Worm (Caenorhabditis elegans) whole organism, late embryonic: ENCODE data around the gene hil-6.

Experiments used
- C08G9.2 ChIP-seq: sonication (generic microtip); optimal IDR thresholded peaks from 2 replicates; lab custom pipeline; 2016; ENCODE audit warnings: mild to moderate bottlenecking, missing genetic modification characterization, moderate library complexity, missing compliant biosample characterization
- F13H6.1 ChIP-seq: sonication (generic microtip); optimal IDR thresholded peaks from 2 replicates; lab custom pipeline; 2016; ENCODE audit warnings: missing genetic modification characterization, missing compliant biosample characterization
- K02D7.2 ChIP-seq: sonication (generic microtip); optimal IDR thresholded peaks from 2 replicates; lab custom pipeline; 2017; ENCODE audit warnings: mild to moderate bottlenecking, missing genetic modification characterization, missing compliant biosample characterization
- Y22D7AL.16 ChIP-seq: sonication (generic microtip); optimal IDR thresholded peaks from 2 replicates; lab custom pipeline; 2016; ENCODE audit warnings: missing genetic modification characterization, missing compliant biosample characterization
- ahr-1 ChIP-seq: sonication (generic microtip); optimal IDR thresholded peaks from 2 replicates; lab custom pipeline; 2016; ENCODE audit warnings: missing genetic modification characterization, missing compliant biosample characterization
- ceh-14 ChIP-seq: sonication (generic microtip); optimal IDR thresholded peaks from 2 replicates; lab custom pipeline; 2016; ENCODE audit warnings: missing genotype, missing genetic modification characterization, missing compliant biosample characterization
- ceh-18 ChIP-seq: sonication (generic microtip); optimal IDR thresholded peaks from 2 replicates; lab custom pipeline; 2016; ENCODE audit warnings: missing genetic modification characterization, missing compliant biosample characterization
- ceh-19 ChIP-seq: fragments of 200-800 bp; sonication (Bioruptor generic); optimal IDR thresholded peaks from 2 replicates; lab custom pipeline; 2018; ENCODE audit warnings: mild to moderate bottlenecking, missing genetic modification characterization, missing compliant biosample characterization
- ceh-2 ChIP-seq: sonication (generic microtip); optimal IDR thresholded peaks from 2 replicates; lab custom pipeline; 2016; ENCODE audit warnings: missing genotype, missing genetic modification characterization, missing compliant biosample characterization
- ceh-22 ChIP-seq: sonication (generic microtip); optimal IDR thresholded peaks from 2 replicates; lab custom pipeline; 2017; ENCODE audit warnings: missing biosample characterization, missing genetic modification characterization
- ceh-24 ChIP-seq: sonication (generic microtip); optimal IDR thresholded peaks from 2 replicates; lab custom pipeline; 2016; ENCODE audit warnings: mild to moderate bottlenecking, missing genetic modification characterization, missing compliant biosample characterization
- ceh-34 ChIP-seq: sonication (generic microtip); optimal IDR thresholded peaks from 2 replicates; lab custom pipeline; 2016; ENCODE audit warnings: mild to moderate bottlenecking, missing genetic modification characterization, missing compliant biosample characterization
- ceh-45 ChIP-seq: fragments of 200-800 bp; sonication (Bioruptor generic); IDR thresholded peaks from 2 replicates; pipeline ENCODE4 v1.3.6; 2022; ENCODE audit warnings: missing genetic modification reagents, missing genetic modification characterization, missing compliant biosample characterization
- che-1 ChIP-seq: sonication (generic microtip); optimal IDR thresholded peaks from 2 replicates; lab custom pipeline; 2016; ENCODE audit warnings: mild to moderate bottlenecking, missing genetic modification characterization, missing compliant biosample characterization
- dmd-4 ChIP-seq: sonication (generic microtip); optimal IDR thresholded peaks from 2 replicates; lab custom pipeline; 2016; ENCODE audit warnings: borderline replicate concordance, missing genetic modification characterization, missing compliant biosample characterization
- dve-1 ChIP-seq: sonication (generic microtip); optimal IDR thresholded peaks from 2 replicates; lab custom pipeline; 2017; ENCODE audit warnings: antibody characterized with exemption, mild to moderate bottlenecking, missing genetic modification characterization, missing compliant biosample characterization
- eyg-1 ChIP-seq: sonication (generic microtip); optimal IDR thresholded peaks from 2 replicates; lab custom pipeline; 2016; ENCODE audit warnings: missing genotype, missing genetic modification characterization, missing compliant biosample characterization
- fkh-10 ChIP-seq: fragments of 150-350 bp; optimal IDR thresholded peaks from 2 replicates; lab custom pipeline; 2014; ENCODE audit warnings: missing biosample characterization, missing genetic modification reagents, missing genetic modification characterization
- fkh-6 ChIP-seq: sonication (generic microtip); optimal IDR thresholded peaks from 2 replicates; lab custom pipeline; 2016; ENCODE audit warnings: missing genetic modification characterization, missing compliant biosample characterization
- gmeb-2 ChIP-seq: sonication (generic microtip); optimal IDR thresholded peaks from 2 replicates; lab custom pipeline; 2016; ENCODE audit warnings: missing genetic modification characterization, inconsistent platforms, missing compliant biosample characterization
- hlh-13 ChIP-seq: fragments of 200-800 bp; sonication (Bioruptor generic); optimal IDR thresholded peaks from 2 replicates; lab custom pipeline; 2018; ENCODE audit warnings: mild to moderate bottlenecking, missing genetic modification characterization, missing compliant biosample characterization
- hlh-15 ChIP-seq: sonication (generic microtip); optimal IDR thresholded peaks from 2 replicates; lab custom pipeline; 2016; ENCODE audit warnings: missing genetic modification characterization, missing compliant biosample characterization
- hlh-6 ChIP-seq: sonication (generic microtip); optimal IDR thresholded peaks from 2 replicates; lab custom pipeline; 2016; ENCODE audit warnings: missing genotype, missing genetic modification characterization, missing compliant biosample characterization
- lim-6 ChIP-seq: sonication (generic microtip); optimal IDR thresholded peaks from 2 replicates; lab custom pipeline; 2016; ENCODE audit warnings: missing genetic modification characterization, missing compliant biosample characterization
- madf-2 ChIP-seq: sonication (generic microtip); optimal IDR thresholded peaks from 2 replicates; lab custom pipeline; 2017; ENCODE audit warnings: missing genetic modification characterization, missing compliant biosample characterization
- nfya-1 ChIP-seq: sonication (generic microtip); optimal IDR thresholded peaks from 2 replicates; lab custom pipeline; 2017; ENCODE audit warnings: missing genetic modification characterization, mild to moderate bottlenecking, missing compliant biosample characterization, antibody characterized with exemption, moderate library complexity
- nhr-11 ChIP-seq: fragments of 150-350 bp; optimal IDR thresholded peaks from 2 replicates; lab custom pipeline; 2014; ENCODE audit warnings: missing biosample characterization, missing genetic modification characterization
- npax-4 ChIP-seq: sonication (generic microtip); optimal IDR thresholded peaks from 2 replicates; lab custom pipeline; 2016; ENCODE audit warnings: missing genetic modification characterization, missing compliant biosample characterization
- odd-2 ChIP-seq: sonication (generic microtip); optimal IDR thresholded peaks from 2 replicates; lab custom pipeline; 2017; ENCODE audit warnings: antibody characterized with exemption, mild to moderate bottlenecking, missing genetic modification characterization, missing compliant biosample characterization
- pag-3 ChIP-seq: sonication (generic microtip); optimal IDR thresholded peaks from 2 replicates; lab custom pipeline; 2016; ENCODE audit warnings: missing compliant biosample characterization, missing genetic modification characterization, borderline replicate concordance
- pat-9 ChIP-seq: fragments of 200-800 bp; sonication (Bioruptor generic); optimal IDR thresholded peaks from 2 replicates; lab custom pipeline; 2018; ENCODE audit warnings: mild to moderate bottlenecking, missing genetic modification characterization, moderate library complexity, missing compliant biosample characterization
- pqm-1 ChIP-seq: sonication (generic microtip); optimal IDR thresholded peaks from 2 replicates; lab custom pipeline; 2016; ENCODE audit warnings: missing genetic modification characterization, missing compliant biosample characterization
- ref-2 ChIP-seq: sonication (generic microtip); optimal IDR thresholded peaks from 2 replicates; lab custom pipeline; 2016; ENCODE audit warnings: missing genetic modification characterization, missing compliant biosample characterization
- sox-2 ChIP-seq: fragments of 200-800 bp; sonication (Bioruptor generic); IDR thresholded peaks from 2 replicates; pipeline ENCODE4 v1.3.6; 2022; ENCODE audit warnings: missing genetic modification reagents, missing genetic modification characterization, missing compliant biosample characterization
- sox-4 ChIP-seq: sonication (generic microtip); optimal IDR thresholded peaks from 2 replicates; lab custom pipeline; 2017; ENCODE audit warnings: mild to moderate bottlenecking, missing genetic modification characterization, inconsistent platforms, missing compliant biosample characterization
- syd-9 ChIP-seq: sonication (generic microtip); optimal IDR thresholded peaks from 2 replicates; lab custom pipeline; 2016; ENCODE audit warnings: mild to moderate bottlenecking, missing genetic modification characterization, moderate library complexity, missing compliant biosample characterization
- ttx-3 ChIP-seq: sonication (generic microtip); optimal IDR thresholded peaks from 2 replicates; lab custom pipeline; 2016; ENCODE audit warnings: missing genetic modification reagents, missing genetic modification characterization, missing compliant biosample characterization
- unc-42 ChIP-seq: sonication (generic microtip); optimal IDR thresholded peaks from 2 replicates; lab custom pipeline; 2016; ENCODE audit warnings: missing genotype, missing genetic modification characterization, missing compliant biosample characterization
- unc-55 ChIP-seq: sonication (generic microtip); optimal IDR thresholded peaks from 2 replicates; lab custom pipeline; 2017; ENCODE audit warnings: missing biosample characterization, missing genetic modification reagents, missing genetic modification characterization
- zip-5 ChIP-seq: sonication (generic microtip); optimal IDR thresholded peaks from 2 replicates; lab custom pipeline; 2016; ENCODE audit warnings: missing genetic modification characterization, missing compliant biosample characterization

Gene hil-6

ce11 chrV:2022374-2022773, 9.0 kb downstream of the hil-6 start, which contains the start of gene F59A7.5:
Gene F59A7.5 (plus strand): TSS chrV:2022674.
- TF ChIP-seq unc-42, result no peak
- TF ChIP-seq eyg-1 (tag; lab: Kevin White, UChicago), result no peak
- TF ChIP-seq ttx-3 (tag; lab: Kevin White, UChicago), result no peak
- TF ChIP-seq K02D7.2 (tag; lab: Kevin White, UChicago), result no peak
- TF ChIP-seq Y22D7AL.16 (tag; lab: Kevin White, UChicago), result no peak
- no peak for TF ChIP-seq pqm-1
- TF ChIP-seq ref-2, result no peak
- no peak for TF ChIP-seq lim-6 (tag; lab: Kevin White, UChicago)
- TF ChIP-seq sox-2, result no peak
- TF ChIP-seq fkh-6, result no peak
- no peak for TF ChIP-seq ceh-24 (tag; lab: Kevin White, UChicago)
- TF ChIP-seq F13H6.1 (tag; lab: Kevin White, UChicago), result no peak
- no peak for TF ChIP-seq madf-2 (tag; lab: Kevin White, UChicago)
- TF ChIP-seq ceh-34 (tag; lab: Kevin White, UChicago), result no peak
- no peak for TF ChIP-seq C08G9.2 (tag; lab: Kevin White, UChicago)

DNA sequence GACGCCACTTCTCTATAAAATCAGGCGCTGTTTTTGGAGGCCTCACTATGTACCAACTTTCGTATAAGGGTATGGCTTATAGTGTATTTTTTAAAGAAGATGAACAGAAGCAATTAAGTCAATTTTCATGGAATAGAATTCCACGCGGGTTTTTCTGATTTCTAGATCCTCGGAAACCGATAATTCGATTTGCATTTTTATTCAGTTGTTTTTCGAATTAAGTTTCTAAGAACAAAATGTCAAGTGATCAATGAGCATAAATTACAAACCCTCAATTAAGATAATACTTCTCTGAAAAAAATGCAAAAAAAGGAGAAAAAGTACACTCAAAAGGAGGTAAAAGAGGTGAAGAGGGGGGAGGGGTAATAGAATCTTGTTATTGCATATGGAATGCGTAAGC, 10.1 kb downstream of the hil-6 start:
- TF ChIP-seq ceh-45 (GFP tag; lab: Robert Waterston, UW) (no peak), unc-55 (GFP tag; lab: Kevin White, UChicago) (no peak)
- TF ChIP-seq, all 69 proteins: peak for 0

DNA sequence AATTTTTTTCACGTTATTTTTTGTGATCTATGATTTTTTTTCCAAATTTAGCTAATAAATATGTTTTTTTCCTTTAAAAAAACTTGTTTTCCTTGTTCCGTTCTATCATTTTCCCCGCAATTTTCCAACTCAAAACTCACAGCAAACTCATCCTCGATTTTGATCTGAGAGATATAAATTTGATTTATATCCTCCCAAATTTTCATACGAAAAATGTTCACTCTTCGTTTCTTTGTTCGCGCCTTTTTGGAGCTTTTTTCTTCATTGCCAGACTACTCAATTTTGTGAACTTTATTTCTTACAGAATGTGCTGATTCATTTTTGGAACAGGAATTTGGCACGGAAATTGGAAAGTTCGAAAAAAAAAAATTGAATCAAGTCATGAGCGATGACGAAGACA, 12.7 kb downstream of the hil-6 start, which contains the start of gene F59A7.14:
Gene F59A7.14 (plus strand): TSS at position 301 of the 400 bp plus-strand sequence.
- TF ChIP-seq dmd-4 (tag; lab: Kevin White, UChicago) (no peak), pqm-1 (no peak), unc-42 (no peak), ceh-18 (tag; lab: Kevin White, UChicago) (no peak), ceh-22 (tag; lab: Kevin White, UChicago) (no peak), gmeb-2 (tag; lab: Kevin White, UChicago) (no peak), ceh-19 (no peak), ceh-2 (tag; lab: Kevin White, UChicago) (no peak), ahr-1 (tag; lab: Kevin White, UChicago) (no peak), nhr-11 (tag; lab: Kevin White, UChicago) (no peak)

DNA sequence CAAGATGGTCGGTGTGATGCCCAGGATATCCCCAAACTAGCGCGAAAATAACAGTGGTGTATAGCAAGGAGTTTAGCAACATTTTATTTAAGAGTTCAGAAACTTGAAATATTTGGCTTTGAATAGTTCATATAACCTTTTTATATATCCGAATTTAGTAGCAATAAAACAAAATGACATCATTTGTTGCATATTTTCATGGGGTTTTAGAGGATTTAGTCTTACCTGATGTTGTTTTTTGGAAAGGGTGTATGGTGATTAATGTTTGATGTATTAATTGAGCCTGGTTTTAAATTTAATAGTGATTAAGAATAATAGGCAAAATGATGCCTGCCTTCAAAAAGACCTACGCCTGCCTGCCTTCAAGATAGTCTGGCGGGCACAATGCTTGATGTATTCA, 14.9 kb downstream of the hil-6 start, which contains the start of gene F59A7.2:
Gene F59A7.2 (minus strand): TSS at position 101 of the 400 bp plus-strand sequence.
- TF ChIP-seq pat-9 (tag; lab: Kevin White, UChicago) (no peak), che-1 (tag; lab: Kevin White, UChicago) (no peak), hlh-13 (GFP tag; lab: Kevin White, UChicago) (no peak), ceh-2 (tag; lab: Kevin White, UChicago) (no peak), nfya-1 (tag; lab: Kevin White, UChicago) (no peak), npax-4 (tag; lab: Kevin White, UChicago) (no peak), hlh-6 (tag; lab: Kevin White, UChicago) (no peak), zip-5 (tag; lab: Kevin White, UChicago) (no peak), lim-6 (tag; lab: Kevin White, UChicago) (no peak), gmeb-2 (tag; lab: Kevin White, UChicago) (no peak), pag-3 (no peak), fkh-10 (GFP tag; lab: Kevin White, UChicago) (no peak), odd-2 (no peak), hlh-15 (tag; lab: Kevin White, UChicago) (no peak), sox-4 (no peak), dve-1 (tag; lab: Kevin White, UChicago) (no peak), syd-9 (no peak), ceh-14 (tag; lab: Kevin White, UChicago) (no peak), ref-2 (no peak)
